Fruit fly (Drosophila melanogaster) whole organism, embryonic: Measurements from ENCODE around the gene mRpL17.

ENCODE experiments used
- B-H2 ChIP-seq: fragments of 200-800 bp; sonication (Bioruptor generic); optimal IDR thresholded peaks from 2 replicates; lab custom pipeline; 2018; ENCODE audit warnings: missing biosample characterization, mild to moderate bottlenecking, missing genetic modification characterization
- CG10209 ChIP-seq: fragments of 200-800 bp; sonication (Bioruptor generic); optimal IDR thresholded peaks from 3 replicates; lab custom pipeline; 2017; ENCODE audit warnings: missing biosample characterization, mild to moderate bottlenecking, missing genetic modification characterization, missing genetic modification reagents
- CG1024 ChIP-seq: fragments of 200-800 bp; sonication (Bioruptor generic); IDR thresholded peaks from 2 replicates; pipeline ENCODE4 v1.3.6; 2022; ENCODE audit warnings: missing biosample characterization, missing genetic modification characterization
- CG10462 ChIP-seq: fragments of 200-800 bp; sonication (Bioruptor generic); optimal IDR thresholded peaks from 2 replicates; lab custom pipeline; 2016; ENCODE audit warnings: missing biosample characterization, missing genetic modification characterization
- CG10959 ChIP-seq: fragments of 200-800 bp; sonication (Bioruptor generic); IDR thresholded peaks from 2 replicates; pipeline ENCODE4 v1.3.6; 2022; ENCODE audit warnings: missing biosample characterization, missing genetic modification characterization
- CG10979 ChIP-seq: fragments of 200-800 bp; sonication (Bioruptor generic); optimal IDR thresholded peaks from 2 replicates; lab custom pipeline; 2018; ENCODE audit warnings: missing biosample characterization, mild to moderate bottlenecking, missing genetic modification characterization, moderate library complexity
- CG11085 ChIP-seq: fragments of 200-800 bp; sonication (Bioruptor generic); IDR thresholded peaks from 2 replicates; pipeline ENCODE4 v1.3.6; 2022; ENCODE audit warnings: missing biosample characterization, missing genetic modification characterization
- CG11560 ChIP-seq: fragments of 200-800 bp; sonication (Bioruptor generic); IDR thresholded peaks from 3 replicates; pipeline ENCODE4 v1.3.6; 2022; ENCODE audit warnings: missing biosample characterization, missing genetic modification characterization
- CG12104 ChIP-seq: fragments of 200-800 bp; sonication (Bioruptor generic); optimal IDR thresholded peaks from 3 replicates; lab custom pipeline; 2016; ENCODE audit warnings: missing biosample characterization, missing genetic modification characterization
- CG12236 ChIP-seq: fragments of 200-800 bp; sonication (Bioruptor generic); optimal IDR thresholded peaks from 2 replicates; lab custom pipeline; 2016; ENCODE audit warnings: missing biosample characterization, missing genetic modification characterization
- CG13624 ChIP-seq: fragments of 200-800 bp; sonication (Bioruptor generic); optimal IDR thresholded peaks from 2 replicates; lab custom pipeline; 2016; ENCODE audit warnings: missing biosample characterization, missing genetic modification characterization
- CG15696 ChIP-seq: fragments of 200-800 bp; sonication (Bioruptor generic); optimal IDR thresholded peaks from 2 replicates; lab custom pipeline; 2019; ENCODE audit warnings: missing biosample characterization, mild to moderate bottlenecking, missing genetic modification characterization, moderate library complexity
- CG1603 ChIP-seq: fragments of 200-800 bp; sonication (Bioruptor generic); optimal IDR thresholded peaks from 2 replicates; lab custom pipeline; 2019; ENCODE audit warnings: missing biosample characterization, mild to moderate bottlenecking, missing genetic modification characterization, moderate library complexity
- CG17361 ChIP-seq: fragments of 200-800 bp; sonication (Bioruptor generic); IDR thresholded peaks from 3 replicates; pipeline ENCODE4 v1.3.6; 2022; ENCODE audit warnings: missing biosample characterization, missing genetic modification characterization
- CG17829 ChIP-seq: fragments of 200-800 bp; optimal IDR thresholded peaks from 2 replicates; lab custom pipeline; 2019; ENCODE audit warnings: missing biosample characterization, mild to moderate bottlenecking, missing genetic modification characterization, moderate library complexity
- CG2199 ChIP-seq: fragments of 200-800 bp; sonication (Bioruptor generic); IDR thresholded peaks from 3 replicates; pipeline ENCODE4 v1.3.6; 2022; ENCODE audit warnings: missing biosample characterization, missing genetic modification characterization
- CG33557 ChIP-seq: fragments of 200-800 bp; sonication (Bioruptor generic); optimal IDR thresholded peaks from 2 replicates; lab custom pipeline; 2019; ENCODE audit warnings: missing biosample characterization, mild to moderate bottlenecking, missing genetic modification characterization, moderate library complexity
- CG4404 ChIP-seq: fragments of 200-800 bp; sonication (Bioruptor generic); IDR thresholded peaks from 2 replicates; pipeline ENCODE4 v1.3.6; 2022; ENCODE audit warnings: missing biosample characterization, missing genetic modification characterization
- CG6854 ChIP-seq: fragments of 200-800 bp; sonication (Bioruptor generic); optimal IDR thresholded peaks from 3 replicates; lab custom pipeline; 2017; ENCODE audit warnings: missing biosample characterization, mild to moderate bottlenecking, missing genetic modification characterization
- CG7271 ChIP-seq: fragments of 200-800 bp; sonication (Bioruptor generic); optimal IDR thresholded peaks from 2 replicates; lab custom pipeline; 2018; ENCODE audit warnings: missing biosample characterization, mild to moderate bottlenecking, missing genetic modification characterization, moderate library complexity
- CG8359 ChIP-seq: fragments of 200-800 bp; sonication (Bioruptor generic); optimal IDR thresholded peaks from 2 replicates; lab custom pipeline; 2017; ENCODE audit warnings: missing biosample characterization, mild to moderate bottlenecking, missing genetic modification characterization, borderline replicate concordance
- CG8765 ChIP-seq: fragments of 200-800 bp; sonication (Bioruptor generic); IDR thresholded peaks from 2 replicates; pipeline ENCODE4 v1.3.6; 2022; ENCODE audit warnings: missing biosample characterization, missing genetic modification characterization
- Hmr ChIP-seq: fragments of 200-800 bp; sonication (Bioruptor generic); optimal IDR thresholded peaks from 3 replicates; lab custom pipeline; 2017; ENCODE audit warnings: mild to moderate bottlenecking, missing biosample characterization, missing genetic modification reagents, missing genetic modification characterization
- Hr39 ChIP-seq: fragments of >200 bp; optimal IDR thresholded peaks from 2 replicates; lab custom pipeline; 2017
- Hr78 ChIP-seq, 2 experiments: fragments of 200-800 bp in 1 of 2; fragments of >200 bp in 1 of 2; sonication (Bioruptor generic) in 1 of 2; optimal IDR thresholded peaks; 2 replicates each; lab custom pipeline; 2017 to 2019; ENCODE audit warnings: missing biosample characterization in 2 of 2, missing genetic modification characterization in 2 of 2, mild to moderate bottlenecking in 1 of 2, moderate library complexity in 1 of 2
- MTF-1 ChIP-seq: fragments of 200-800 bp; sonication (Bioruptor generic); optimal IDR thresholded peaks from 2 replicates; lab custom pipeline; 2018; ENCODE audit warnings: missing biosample characterization, mild to moderate bottlenecking, missing genetic modification characterization, borderline replicate concordance
- Mad ChIP-seq: fragments of 200-800 bp; sonication (Bioruptor generic); optimal IDR thresholded peaks from 2 replicates; lab custom pipeline; 2016; ENCODE audit warnings: missing biosample characterization, missing genetic modification characterization
- Med ChIP-seq: fragments of 200-800 bp; sonication (Bioruptor generic); peaks from one replicate; lab custom pipeline; 2016; ENCODE audit warnings: missing biosample characterization, missing genetic modification characterization, mild to moderate bottlenecking, inconsistent platforms, moderate library complexity
- Optix ChIP-seq: fragments of 200-800 bp; sonication (Bioruptor generic); IDR thresholded peaks from 3 replicates; pipeline ENCODE4 v1.3.6; 2022; ENCODE audit warnings: missing biosample characterization, missing genetic modification characterization
- Poxn ChIP-seq: fragments of 200-800 bp; sonication (Bioruptor generic); IDR thresholded peaks from 2 replicates; pipeline ENCODE4 v1.3.6; 2022; ENCODE audit warnings: missing biosample characterization, missing genetic modification characterization
- Rfx ChIP-seq: fragments of 200-800 bp; sonication (Bioruptor generic); IDR thresholded peaks from 2 replicates; pipeline ENCODE4 v1.3.6; 2022; ENCODE audit warnings: missing biosample characterization, missing genetic modification characterization
- Rx ChIP-seq: fragments of 200-800 bp; sonication (Bioruptor generic); IDR thresholded peaks from 2 replicates; pipeline ENCODE4 v1.3.6; 2022; ENCODE audit warnings: missing biosample characterization, missing genetic modification characterization
- chif ChIP-seq, 2 experiments: fragments of 200-800 bp; sonication (Bioruptor generic); optimal IDR thresholded peaks; 3 replicates each; lab custom pipeline; 2016; ENCODE audit warnings: missing biosample characterization in 2 of 2, missing genetic modification characterization in 2 of 2
- chn ChIP-seq: fragments of 200-800 bp; sonication (Bioruptor generic); optimal IDR thresholded peaks from 2 replicates; lab custom pipeline; 2016; ENCODE audit warnings: missing biosample characterization, missing genetic modification characterization
- crol ChIP-seq: fragments of 200-800 bp; sonication (Bioruptor generic); IDR thresholded peaks from 2 replicates; pipeline ENCODE4 v1.3.6; 2022; ENCODE audit warnings: missing biosample characterization, missing genetic modification characterization
- dmrt11E ChIP-seq: fragments of 200-800 bp; sonication (Bioruptor generic); optimal IDR thresholded peaks from 3 replicates; lab custom pipeline; 2018; ENCODE audit warnings: missing biosample characterization, mild to moderate bottlenecking, missing genetic modification characterization, moderate library complexity
- fd102C ChIP-seq: fragments of 200-800 bp; sonication (Bioruptor generic); optimal IDR thresholded peaks from 2 replicates; lab custom pipeline; 2018; ENCODE audit warnings: missing biosample characterization, mild to moderate bottlenecking, missing genetic modification characterization, moderate library complexity
- fd64A ChIP-seq: fragments of 200-800 bp; sonication (Bioruptor generic); optimal IDR thresholded peaks from 3 replicates; lab custom pipeline; 2018; ENCODE audit warnings: missing biosample characterization, mild to moderate bottlenecking, missing genetic modification characterization
- fru ChIP-seq: fragments of >200 bp; optimal IDR thresholded peaks from 2 replicates; lab custom pipeline; 2017
- gsb-n ChIP-seq: fragments of 200-800 bp; sonication (Bioruptor generic); optimal IDR thresholded peaks from 3 replicates; lab custom pipeline; 2018; ENCODE audit warnings: missing biosample characterization, mild to moderate bottlenecking, missing genetic modification characterization
- insv ChIP-seq, 2 experiments: fragments of 200-800 bp; sonication (Bioruptor generic); optimal IDR thresholded peaks; 3 replicates each; lab custom pipeline; 2016 to 2018; ENCODE audit warnings: missing biosample characterization in 2 of 2, missing genetic modification characterization in 2 of 2
- jumu ChIP-seq: fragments of 200-800 bp; sonication (Bioruptor generic); optimal IDR thresholded peaks from 3 replicates; lab custom pipeline; 2016; ENCODE audit warnings: missing biosample characterization, missing genetic modification characterization
- maf-S ChIP-seq: fragments of 200-800 bp; sonication (Bioruptor generic); optimal IDR thresholded peaks from 2 replicates; lab custom pipeline; 2016; ENCODE audit warnings: missing biosample characterization, missing genetic modification characterization
- phol ChIP-seq: fragments of 200-800 bp; sonication (Bioruptor generic); optimal IDR thresholded peaks from 3 replicates; lab custom pipeline; 2018; ENCODE audit warnings: missing biosample characterization, mild to moderate bottlenecking, missing genetic modification characterization, moderate library complexity
- sd ChIP-seq: fragments of 200-800 bp; sonication (Bioruptor generic); optimal IDR thresholded peaks from 3 replicates; lab custom pipeline; 2018; ENCODE audit warnings: missing biosample characterization, mild to moderate bottlenecking, missing genetic modification characterization, moderate library complexity
- sens ChIP-seq: fragments of 200-800 bp; sonication (Bioruptor generic); peaks from one replicate; lab custom pipeline; 2016; ENCODE audit warnings: missing biosample characterization, missing genetic modification characterization
- sim ChIP-seq: fragments of 200-800 bp; sonication (Bioruptor generic); IDR thresholded peaks from 2 replicates; pipeline ENCODE4 v1.3.6; 2022; ENCODE audit warnings: missing biosample characterization, missing genetic modification characterization
- sisA ChIP-seq: fragments of 200-800 bp; sonication (Bioruptor generic); IDR thresholded peaks from 2 replicates; pipeline ENCODE4 v1.3.6; 2022; ENCODE audit warnings: missing biosample characterization, missing genetic modification characterization
- stwl ChIP-seq: fragments of 200-800 bp; sonication (Bioruptor generic); optimal IDR thresholded peaks from 3 replicates; lab custom pipeline; 2018; ENCODE audit warnings: missing biosample characterization, mild to moderate bottlenecking, missing genetic modification characterization, moderate library complexity
- tup ChIP-seq: fragments of 200-800 bp; sonication (Bioruptor generic); optimal IDR thresholded peaks from 2 replicates; lab custom pipeline; 2016; ENCODE audit warnings: missing biosample characterization, mild to moderate bottlenecking, missing genetic modification characterization, moderate library complexity
- wdn ChIP-seq: fragments of 200-800 bp; sonication (Bioruptor generic); IDR thresholded peaks from 2 replicates; pipeline ENCODE4 v1.3.6; 2022; ENCODE audit warnings: missing biosample characterization, missing genetic modification characterization
- wek ChIP-seq: fragments of 200-800 bp; sonication (Bioruptor generic); optimal IDR thresholded peaks from 3 replicates; lab custom pipeline; 2018; ENCODE audit warnings: missing biosample characterization, mild to moderate bottlenecking, missing genetic modification characterization, moderate library complexity

The mRpL17 gene

dm6 chr3L:294841-295408 is 30.3 kb downstream of the mRpL17 start (continued):
- TF ChIP-seq chif (GFP tag; optimal IDR thresholded peaks at IDR 0.05; lab: Kevin White, UChicago) (peak; percentile 32 to 54), Mad (no peak), CG12104 (GFP tag; lab: Kevin White, UChicago) (no peak), Hr78 (GFP tag; optimal IDR thresholded peaks at IDR 0.05; lab: Kevin White, UChicago) (peak in 1 of 2 experiments; percentile 29), B-H2 (no peak), CG10979 (tag; lab: Kevin White, UChicago) (peak; percentile 75), CG17829 (tag; lab: Kevin White, UChicago) (peak; percentile 50), CG11560 (tag; lab: Robert Waterston, UW) (no peak), wek (GFP tag; lab: Kevin White, UChicago) (no peak), CG15696 (tag; lab: Kevin White, UChicago) (peak; percentile 56), wdn (GFP tag; lab: Robert Waterston, UW) (no peak), CG12236 (GFP tag; lab: Kevin White, UChicago) (no peak), phol (tag; lab: Kevin White, UChicago) (peak; percentile 62), CG8765 (GFP tag; lab: Robert Waterston, UW) (no peak), dmrt11E (peak; percentile 79), jumu (peak; percentile 22), Hr39 (lab: Kevin White, UChicago) (no peak), tup (GFP tag; lab: Kevin White, UChicago) (no peak), CG11085 (GFP tag; lab: Robert Waterston, UW) (no peak), sim (GFP tag; lab: Robert Waterston, UW) (no peak), CG2199 (GFP tag; lab: Robert Waterston, UW) (0 out of 3 replicates have a peak, but pooled peaks have one; percentile 14), CG17361 (GFP tag; lab: Robert Waterston, UW) (peak; percentile 64), sens (GFP tag; lab: Kevin White, UChicago) (peak; percentile 91), stwl (tag; lab: Kevin White, UChicago) (no peak), Med (GFP tag; lab: Kevin White, UChicago) (peak; percentile 42), CG8359 (GFP tag; lab: Kevin White, UChicago) (no peak), maf-S (GFP tag; lab: Kevin White, UChicago) (no peak), fd64A (GFP tag; lab: Kevin White, UChicago) (no peak), crol (no peak), Hmr (no peak), chn (GFP tag; lab: Kevin White, UChicago) (peak; percentile 15), CG1603 (tag; lab: Kevin White, UChicago) (peak; percentile 49), sd (tag; lab: Kevin White, UChicago) (no peak), CG4404 (GFP tag; lab: Robert Waterston, UW) (no peak), CG13624 (GFP tag; lab: Kevin White, UChicago) (no peak), CG7271 (tag; lab: Kevin White, UChicago) (no peak), sisA (GFP tag; lab: Robert Waterston, UW) (no peak), insv (GFP tag; optimal IDR thresholded peaks at IDR 0.05; lab: Kevin White, UChicago) (no peak), Poxn (GFP tag; lab: Robert Waterston, UW) (no peak), CG33557 (GFP tag; lab: Kevin White, UChicago) (peak; percentile 37), Rx (no peak), gsb-n (tag; lab: Kevin White, UChicago) (no peak), CG10209 (GFP tag; lab: Kevin White, UChicago) (peak; percentile 23), CG10959 (GFP tag; lab: Robert Waterston, UW) (no peak), CG1024 (GFP tag; lab: Robert Waterston, UW) (no peak), fd102C (GFP tag; lab: Kevin White, UChicago) (no peak), MTF-1 (no peak), CG10462 (GFP tag; lab: Kevin White, UChicago) (no peak), CG6854 (GFP tag; lab: Kevin White, UChicago) (no peak), fru (lab: Kevin White, UChicago) (no peak), Rfx (GFP tag; lab: Robert Waterston, UW) (no peak), Optix (GFP tag; lab: Robert Waterston, UW) (peak; percentile 31; the same call in 1 of the 3 replicates)
